Worm (Caenorhabditis elegans) whole organism, early embryonic: Measurements from ENCODE around the gene grwd-1.

Experiments used
- B0310.2 ChIP-seq: sonication (generic microtip); optimal IDR thresholded peaks from 2 replicates; lab custom pipeline; 2016; ENCODE audit warnings: mild to moderate bottlenecking, missing genetic modification characterization, missing compliant biosample characterization
- ama-1 ChIP-seq: fragments of 150-350 bp; optimal IDR thresholded peaks from 2 replicates; lab custom pipeline; 2014
- ceh-13 ChIP-seq: fragments of 200-800 bp; sonication (Bioruptor generic); optimal IDR thresholded peaks from 2 replicates; lab custom pipeline; 2018; ENCODE audit warnings: mild to moderate bottlenecking, missing genetic modification characterization, missing compliant biosample characterization
- ceh-36 ChIP-seq: sonication (generic microtip); optimal IDR thresholded peaks from 2 replicates; lab custom pipeline; 2016; ENCODE audit warnings: missing genetic modification characterization, inconsistent platforms, missing compliant biosample characterization
- ets-7 ChIP-seq: sonication (generic microtip); optimal IDR thresholded peaks from 2 replicates; lab custom pipeline; 2016; ENCODE audit warnings: missing genotype, missing genetic modification characterization, missing compliant biosample characterization
- flt-1 ChIP-seq: fragments of 200-800 bp; sonication (Bioruptor generic); IDR thresholded peaks from 2 replicates; pipeline ENCODE4 v1.3.6; 2022; ENCODE audit warnings: missing genetic modification characterization, missing compliant biosample characterization
- hmg-4 ChIP-seq: fragments of 200-800 bp; sonication (Bioruptor generic); optimal IDR thresholded peaks from 2 replicates; lab custom pipeline; 2018; ENCODE audit warnings: mild to moderate bottlenecking, missing genetic modification characterization, missing compliant biosample characterization
- hnd-1 ChIP-seq: sonication (generic microtip); optimal IDR thresholded peaks from 2 replicates; lab custom pipeline; 2016; ENCODE audit warnings: missing genetic modification characterization, missing compliant biosample characterization
- pes-1 ChIP-seq: fragments of 200-800 bp; sonication (Bioruptor generic); IDR thresholded peaks from 2 replicates; pipeline ENCODE4 v1.3.6; 2022; ENCODE audit warnings: missing genetic modification reagents, missing genetic modification characterization, missing compliant biosample characterization
- sea-1 ChIP-seq: fragments of 200-800 bp; sonication (Bioruptor generic); conservative IDR thresholded peaks from 2 replicates; pipeline ENCODE4 v1.3.6; 2022; ENCODE audit warnings: missing genetic modification characterization, missing compliant biosample characterization
- tbx-11 ChIP-seq: fragments of 200-800 bp; sonication (Bioruptor generic); IDR thresholded peaks from 2 replicates; pipeline ENCODE4 v1.3.6; 2022; ENCODE audit warnings: missing genetic modification characterization, missing compliant biosample characterization

ce11 chrIII:5112998-5113397, 40.3 kb upstream of the grwd-1 start:
- TF ChIP-seq ama-1, result no peak
- TF ChIP-seq ceh-36 (tag; lab: Kevin White, UChicago), result no peak
- TF ChIP-seq flt-1 (GFP tag; lab: Robert Waterston, UW), result no peak
- TF ChIP-seq ceh-13, result no peak
- TF ChIP-seq sea-1 (GFP tag; lab: Robert Waterston, UW), result no peak
- TF ChIP-seq ets-7, result no peak
- no peak for TF ChIP-seq tbx-11 (GFP tag; lab: Robert Waterston, UW)
- no peak for TF ChIP-seq hmg-4 (GFP tag; lab: Kevin White, UChicago)
- TF ChIP-seq hnd-1 (tag; lab: Kevin White, UChicago), result no peak
- no peak for TF ChIP-seq pes-1 (GFP tag; lab: Robert Waterston, UW)
- TF ChIP-seq B0310.2 (tag; lab: Kevin White, UChicago), result no peak
